Worm (Caenorhabditis elegans): ENCODE measurements around the gene K06H7.2.

DNA sequence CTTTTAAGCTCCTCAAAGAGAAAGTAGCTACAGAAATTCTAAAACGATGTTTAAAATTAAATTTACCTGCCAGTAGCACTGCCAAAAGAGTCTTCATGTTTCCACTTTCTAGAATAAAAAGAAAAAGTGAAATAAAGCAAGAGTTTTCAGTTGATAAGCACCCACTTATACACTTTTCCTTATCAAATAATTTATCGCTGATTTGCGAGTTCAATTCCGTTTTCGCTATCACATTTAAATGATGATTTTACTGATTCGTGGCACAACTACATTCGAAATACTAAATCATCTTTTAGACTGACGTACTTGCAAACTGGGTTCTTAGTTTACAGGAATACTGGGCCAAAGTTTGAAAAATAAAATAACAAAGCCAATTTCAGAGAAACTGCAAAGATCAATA, 42.4 kb upstream of the K06H7.2 start, which contains the start of gene K12H4.7:
- TF ChIP-seq ref-1 (GFP tag; conservative IDR thresholded peaks at IDR 0.05): no peak
- TF ChIP-seq flt-1 (GFP tag; IDR thresholded peaks at IDR 0.05): no peak
- no peak for TF ChIP-seq med-1 (GFP tag; optimal IDR thresholded peaks at IDR 0.05; ENCODE audit: insufficient read depth)
